Worm (Caenorhabditis elegans): ENCODE results near the gene C01B10.3.

Gene C01B10.3

DNA sequence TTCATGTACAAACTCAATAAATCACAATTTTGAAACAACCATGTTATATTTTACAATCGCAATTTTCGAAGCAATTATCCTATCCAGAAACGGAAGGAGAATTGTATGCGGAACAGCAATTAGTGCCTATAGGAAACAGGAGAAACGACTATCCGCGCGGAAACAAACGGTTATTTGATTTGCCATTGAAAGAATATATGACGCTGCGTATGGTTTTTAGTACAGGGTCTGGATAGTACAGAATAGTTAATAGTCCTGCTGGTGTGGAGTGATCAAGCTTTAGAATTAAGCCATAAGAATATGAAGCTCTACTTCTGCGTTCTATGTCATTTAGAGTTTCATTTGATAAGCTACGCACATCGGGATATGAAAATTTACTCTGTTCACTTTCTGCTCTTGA, 25.8 kb upstream of the C01B10.3 start:
- TF ChIP-seq elt-1 (tag; optimal IDR thresholded peaks at IDR 0.05) (no peak), aly-2 (tag; optimal IDR thresholded peaks at IDR 0.05) (no peak), mab-5 (tag; optimal IDR thresholded peaks at IDR 0.05) (no peak), F13H6.1 (tag; optimal IDR thresholded peaks at IDR 0.05) (no peak), peb-1 (tag; optimal IDR thresholded peaks at IDR 0.05) (no peak), mdl-1 (tag; optimal IDR thresholded peaks at IDR 0.05) (no peak), nhr-129 (tag; optimal IDR thresholded peaks at IDR 0.05) (no peak), unc-39 (tag; optimal IDR thresholded peaks at IDR 0.05) (no peak), sma-3 (GFP tag; optimal IDR thresholded peaks at IDR 0.05) (no peak), ceh-16 (tag; optimal IDR thresholded peaks at IDR 0.05) (no peak), blmp-1 (tag; optimal IDR thresholded peaks at IDR 0.05; ENCODE audit: insufficient read depth) (no peak), dmd-4 (tag; optimal IDR thresholded peaks at IDR 0.05) (no peak)

DNA sequence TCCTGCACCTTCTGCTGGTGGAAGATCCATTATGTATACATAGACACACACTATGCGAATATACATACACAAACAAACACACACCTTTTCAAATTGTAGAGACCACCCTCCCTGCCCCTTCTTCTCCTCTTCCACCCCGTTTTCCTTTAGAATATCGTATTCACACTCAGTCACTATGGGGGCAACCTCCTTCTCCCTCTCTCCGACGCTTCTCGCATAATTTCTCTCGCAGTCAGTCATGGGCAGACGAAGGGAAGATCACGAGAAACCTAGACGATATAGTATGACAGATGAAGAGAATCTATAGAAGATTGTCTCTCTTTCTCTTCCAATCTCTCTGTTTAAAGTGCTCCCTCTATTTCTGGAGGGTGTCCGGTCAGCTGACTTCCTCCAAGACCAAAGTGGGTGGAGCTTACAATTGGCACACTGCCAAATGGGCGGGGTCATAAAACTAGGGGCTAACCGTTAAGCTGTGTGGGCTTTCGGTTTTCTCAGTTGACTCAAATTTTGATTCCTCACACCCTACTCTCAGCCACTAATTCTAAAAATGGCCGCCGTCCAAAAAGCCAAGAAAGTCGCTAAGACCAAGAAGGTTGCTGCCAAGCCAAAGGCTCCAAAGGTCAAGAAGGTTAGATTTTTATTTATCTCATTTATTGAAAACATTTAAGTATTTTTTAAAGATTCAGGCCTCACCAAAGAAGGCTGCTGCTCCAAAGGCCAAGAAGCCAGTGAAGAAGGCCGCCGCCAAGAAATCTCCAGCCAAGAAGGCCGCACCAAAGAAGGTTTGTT, 24.9 kb upstream of the C01B10.3 start, which contains the start of gene hil-7:
Gene hil-7, plus strand, starts transcription at position 446 of the 789 bp plus-strand sequence.
- TF ChIP-seq aly-2 (tag; optimal IDR thresholded peaks at IDR 0.05) (no peak), blmp-1 (tag; optimal IDR thresholded peaks at IDR 0.05; ENCODE audit: insufficient read depth) (no peak), snpc-4 (tag; optimal IDR thresholded peaks at IDR 0.05) (no peak), nhr-129 (tag; optimal IDR thresholded peaks at IDR 0.05) (peak; percentile 83), ZK546.5 (tag; optimal IDR thresholded peaks at IDR 0.05) (no peak), ceh-82 (tag; optimal IDR thresholded peaks at IDR 0.05) (no peak), nhr-23 (tag; optimal IDR thresholded peaks at IDR 0.05) (no peak), ztf-4 (tag; optimal IDR thresholded peaks at IDR 0.05) (no peak), gmeb-1 (tag; optimal IDR thresholded peaks at IDR 0.05) (peak; percentile 44), nhr-6 (tag; optimal IDR thresholded peaks at IDR 0.05) (peak; percentile 31), sem-4 (tag; optimal IDR thresholded peaks at IDR 0.05) (no peak), Y55F3AM.14 (GFP tag; optimal IDR thresholded peaks at IDR 0.05) (no peak), mdl-1 (tag; optimal IDR thresholded peaks at IDR 0.05) (no peak), nhr-10 (tag; optimal IDR thresholded peaks at IDR 0.05) (no peak), ama-1 (optimal IDR thresholded peaks at IDR 0.05) (no peak), dmd-4 (tag; optimal IDR thresholded peaks at IDR 0.05) (no peak), lin-13 (GFP tag; optimal IDR thresholded peaks at IDR 0.05) (peak; percentile 35), lsy-2 (tag; optimal IDR thresholded peaks at IDR 0.05) (peak in 1 of 2 experiments; percentile 72), ceh-16 (tag; optimal IDR thresholded peaks at IDR 0.05) (no peak), ztf-1 (GFP tag; conservative IDR thresholded peaks at IDR 0.05) (no peak), C34F6.9 (tag; optimal IDR thresholded peaks at IDR 0.05) (peak; percentile 89), nhr-21 (tag; optimal IDR thresholded peaks at IDR 0.05) (no peak), nhr-12 (tag; optimal IDR thresholded peaks at IDR 0.05) (no peak), nhr-11 (tag; optimal IDR thresholded peaks at IDR 0.05) (no peak), elt-3 (tag; optimal IDR thresholded peaks at IDR 0.05) (no peak), mab-5 (tag; optimal IDR thresholded peaks at IDR 0.05) (peak; percentile 68), unc-62 (GFP tag; optimal IDR thresholded peaks at IDR 0.05) (no peak), mbf-1 (tag; optimal IDR thresholded peaks at IDR 0.05) (no peak), egl-27 (tag; optimal IDR thresholded peaks at IDR 0.05) (peak; percentile 40), unc-39 (tag; optimal IDR thresholded peaks at IDR 0.05) (no peak), sma-9 (GFP tag; optimal IDR thresholded peaks at IDR 0.05) (peak; percentile 57), sma-9 (tag; optimal IDR thresholded peaks at IDR 0.05) (no peak), alr-1 (tag; optimal IDR thresholded peaks at IDR 0.05) (no peak), F13H6.1 (tag; optimal IDR thresholded peaks at IDR 0.05) (peak; percentile 72), nhr-77 (tag; optimal IDR thresholded peaks at IDR 0.05) (no peak)

DNA sequence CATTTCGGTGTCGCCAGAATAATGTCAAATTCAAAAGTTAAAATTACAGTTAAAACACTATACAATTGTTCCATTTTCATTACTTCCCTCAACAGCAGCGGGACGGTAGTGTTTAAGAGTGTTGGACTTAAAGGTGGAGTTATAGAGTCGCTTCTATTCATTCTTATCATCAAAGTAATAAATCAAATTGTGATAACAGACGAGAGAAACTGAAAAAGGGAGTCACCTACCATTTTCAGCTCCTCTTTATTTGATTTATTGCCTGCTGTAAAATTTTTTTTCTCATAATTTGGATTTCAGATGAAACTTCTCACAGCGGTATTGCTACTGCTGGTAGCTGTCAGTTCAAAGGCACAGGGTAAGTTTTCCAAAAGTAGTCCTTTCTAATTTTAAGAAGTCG, 18.7 kb upstream of the C01B10.3 start, which contains the start of gene C01B10.6:
Gene C01B10.6, plus strand, starts transcription at position 301 of the 400 bp plus-strand sequence.
- TF ChIP-seq fos-1 (tag; optimal IDR thresholded peaks at IDR 0.05) (peak; percentile 4), elt-1 (tag; optimal IDR thresholded peaks at IDR 0.05) (no peak)

All from whole organism, L2 larva.